Worm (Caenorhabditis elegans) whole organism, late embryonic: ENCODE results near the gene hacl-1.

Experiments used
- C08G9.2 ChIP-seq: sonication (generic microtip); optimal IDR thresholded peaks from 2 replicates; lab custom pipeline; 2016; ENCODE audit warnings: mild to moderate bottlenecking, missing genetic modification characterization, moderate library complexity, missing compliant biosample characterization
- K02D7.2 ChIP-seq: sonication (generic microtip); optimal IDR thresholded peaks from 2 replicates; lab custom pipeline; 2017; ENCODE audit warnings: mild to moderate bottlenecking, missing genetic modification characterization, missing compliant biosample characterization
- K09A11.1 ChIP-seq: sonication (generic microtip); optimal IDR thresholded peaks from 2 replicates; lab custom pipeline; 2017; ENCODE audit warnings: antibody characterized with exemption, mild to moderate bottlenecking, missing genetic modification characterization, missing compliant biosample characterization; ENCODE audit not compliant: insufficient read depth
- T23F11.4 ChIP-seq: fragments of 200-800 bp; sonication (Bioruptor generic); optimal IDR thresholded peaks from 2 replicates; lab custom pipeline; 2018; ENCODE audit warnings: mild to moderate bottlenecking, missing genetic modification characterization, missing compliant biosample characterization
- Y22D7AL.16 ChIP-seq: sonication (generic microtip); optimal IDR thresholded peaks from 2 replicates; lab custom pipeline; 2016; ENCODE audit warnings: missing genetic modification characterization, missing compliant biosample characterization
- ceh-14 ChIP-seq: sonication (generic microtip); optimal IDR thresholded peaks from 2 replicates; lab custom pipeline; 2016; ENCODE audit warnings: missing genotype, missing genetic modification characterization, missing compliant biosample characterization
- ceh-18 ChIP-seq: sonication (generic microtip); optimal IDR thresholded peaks from 2 replicates; lab custom pipeline; 2016; ENCODE audit warnings: missing genetic modification characterization, missing compliant biosample characterization
- ceh-19 ChIP-seq: fragments of 200-800 bp; sonication (Bioruptor generic); optimal IDR thresholded peaks from 2 replicates; lab custom pipeline; 2018; ENCODE audit warnings: mild to moderate bottlenecking, missing genetic modification characterization, missing compliant biosample characterization
- ceh-22 ChIP-seq: sonication (generic microtip); optimal IDR thresholded peaks from 2 replicates; lab custom pipeline; 2017; ENCODE audit warnings: missing biosample characterization, missing genetic modification characterization
- ceh-24 ChIP-seq: sonication (generic microtip); optimal IDR thresholded peaks from 2 replicates; lab custom pipeline; 2016; ENCODE audit warnings: mild to moderate bottlenecking, missing genetic modification characterization, missing compliant biosample characterization
- ceh-30 ChIP-seq: fragments of 150-350 bp; optimal IDR thresholded peaks from 2 replicates; lab custom pipeline; 2014; ENCODE audit warnings: missing biosample characterization, missing genetic modification characterization
- ceh-31 ChIP-seq: sonication (generic microtip); optimal IDR thresholded peaks from 2 replicates; lab custom pipeline; 2016; ENCODE audit warnings: missing genetic modification characterization, missing compliant biosample characterization
- ceh-34 ChIP-seq: sonication (generic microtip); optimal IDR thresholded peaks from 2 replicates; lab custom pipeline; 2016; ENCODE audit warnings: mild to moderate bottlenecking, missing genetic modification characterization, missing compliant biosample characterization
- ceh-48 ChIP-seq: sonication (generic microtip); optimal IDR thresholded peaks from 2 replicates; lab custom pipeline; 2016; ENCODE audit warnings: missing genetic modification characterization, inconsistent platforms, missing compliant biosample characterization
- ceh-6 ChIP-seq: fragments of 200-800 bp; sonication (Bioruptor generic); optimal IDR thresholded peaks from 2 replicates; lab custom pipeline; 2018; ENCODE audit warnings: mild to moderate bottlenecking, missing genetic modification characterization, missing compliant biosample characterization
- ceh-9 ChIP-seq: sonication (generic microtip); optimal IDR thresholded peaks from 2 replicates; lab custom pipeline; 2016; ENCODE audit warnings: mild to moderate bottlenecking, missing genetic modification characterization, inconsistent platforms, missing compliant biosample characterization
- dmd-4 ChIP-seq: sonication (generic microtip); optimal IDR thresholded peaks from 2 replicates; lab custom pipeline; 2016; ENCODE audit warnings: borderline replicate concordance, missing genetic modification characterization, missing compliant biosample characterization
- dve-1 ChIP-seq: sonication (generic microtip); optimal IDR thresholded peaks from 2 replicates; lab custom pipeline; 2017; ENCODE audit warnings: antibody characterized with exemption, mild to moderate bottlenecking, missing genetic modification characterization, missing compliant biosample characterization
- elt-2 ChIP-seq: sonication (generic microtip); optimal IDR thresholded peaks from 2 replicates; lab custom pipeline; 2016; ENCODE audit warnings: missing genetic modification reagents, missing genetic modification characterization, missing compliant biosample characterization
- elt-4 ChIP-seq: sonication (generic microtip); optimal IDR thresholded peaks from 2 replicates; lab custom pipeline; 2016; ENCODE audit warnings: missing genetic modification characterization, missing compliant biosample characterization
- eyg-1 ChIP-seq: sonication (generic microtip); optimal IDR thresholded peaks from 2 replicates; lab custom pipeline; 2016; ENCODE audit warnings: missing genotype, missing genetic modification characterization, missing compliant biosample characterization
- fax-1 ChIP-seq: sonication (generic microtip); optimal IDR thresholded peaks from 2 replicates; lab custom pipeline; 2016; ENCODE audit warnings: missing genotype, missing genetic modification characterization, missing compliant biosample characterization
- fkh-10 ChIP-seq: fragments of 150-350 bp; optimal IDR thresholded peaks from 2 replicates; lab custom pipeline; 2014; ENCODE audit warnings: missing biosample characterization, missing genetic modification reagents, missing genetic modification characterization
- gmeb-2 ChIP-seq: sonication (generic microtip); optimal IDR thresholded peaks from 2 replicates; lab custom pipeline; 2016; ENCODE audit warnings: missing genetic modification characterization, inconsistent platforms, missing compliant biosample characterization
- hlh-13 ChIP-seq: fragments of 200-800 bp; sonication (Bioruptor generic); optimal IDR thresholded peaks from 2 replicates; lab custom pipeline; 2018; ENCODE audit warnings: mild to moderate bottlenecking, missing genetic modification characterization, missing compliant biosample characterization
- hlh-15 ChIP-seq: sonication (generic microtip); optimal IDR thresholded peaks from 2 replicates; lab custom pipeline; 2016; ENCODE audit warnings: missing genetic modification characterization, missing compliant biosample characterization
- hlh-6 ChIP-seq: sonication (generic microtip); optimal IDR thresholded peaks from 2 replicates; lab custom pipeline; 2016; ENCODE audit warnings: missing genotype, missing genetic modification characterization, missing compliant biosample characterization
- hlh-8 ChIP-seq: sonication (generic microtip); optimal IDR thresholded peaks from 2 replicates; lab custom pipeline; 2016; ENCODE audit warnings: missing genotype, missing genetic modification characterization, missing compliant biosample characterization
- lim-6 ChIP-seq: sonication (generic microtip); optimal IDR thresholded peaks from 2 replicates; lab custom pipeline; 2016; ENCODE audit warnings: missing genetic modification characterization, missing compliant biosample characterization
- lin-11 ChIP-seq: fragments of 200-800 bp; sonication (Bioruptor generic); optimal IDR thresholded peaks from 2 replicates; lab custom pipeline; 2018; ENCODE audit warnings: mild to moderate bottlenecking, missing genetic modification characterization, missing compliant biosample characterization
- madf-2 ChIP-seq: sonication (generic microtip); optimal IDR thresholded peaks from 2 replicates; lab custom pipeline; 2017; ENCODE audit warnings: missing genetic modification characterization, missing compliant biosample characterization
- mec-3 ChIP-seq: sonication (generic microtip); optimal IDR thresholded peaks from 2 replicates; lab custom pipeline; 2016; ENCODE audit warnings: borderline replicate concordance, missing genetic modification characterization, missing compliant biosample characterization
- nhr-11 ChIP-seq: fragments of 150-350 bp; optimal IDR thresholded peaks from 2 replicates; lab custom pipeline; 2014; ENCODE audit warnings: missing biosample characterization, missing genetic modification characterization
- nhr-232 ChIP-seq: sonication (generic microtip); optimal IDR thresholded peaks from 2 replicates; lab custom pipeline; 2016; ENCODE audit warnings: missing genetic modification characterization, missing compliant biosample characterization
- npax-4 ChIP-seq: sonication (generic microtip); optimal IDR thresholded peaks from 2 replicates; lab custom pipeline; 2016; ENCODE audit warnings: missing genetic modification characterization, missing compliant biosample characterization
- odd-2 ChIP-seq: sonication (generic microtip); optimal IDR thresholded peaks from 2 replicates; lab custom pipeline; 2017; ENCODE audit warnings: antibody characterized with exemption, mild to moderate bottlenecking, missing genetic modification characterization, missing compliant biosample characterization
- pag-3 ChIP-seq: sonication (generic microtip); optimal IDR thresholded peaks from 2 replicates; lab custom pipeline; 2016; ENCODE audit warnings: missing compliant biosample characterization, missing genetic modification characterization, borderline replicate concordance
- pat-9 ChIP-seq: fragments of 200-800 bp; sonication (Bioruptor generic); optimal IDR thresholded peaks from 2 replicates; lab custom pipeline; 2018; ENCODE audit warnings: mild to moderate bottlenecking, missing genetic modification characterization, moderate library complexity, missing compliant biosample characterization
- pax-1 ChIP-seq: fragments of 150-350 bp; optimal IDR thresholded peaks from 2 replicates; lab custom pipeline; 2014; ENCODE audit warnings: missing biosample characterization, missing genetic modification characterization
- pha-2 ChIP-seq: sonication (generic microtip); optimal IDR thresholded peaks from 2 replicates; lab custom pipeline; 2017; ENCODE audit warnings: mild to moderate bottlenecking, missing genetic modification characterization, missing compliant biosample characterization
- pha-4 ChIP-seq: fragments of 150-350 bp; optimal IDR thresholded peaks from 2 replicates; lab custom pipeline; 2018; ENCODE audit warnings: missing biosample characterization, missing genetic modification reagents, missing genetic modification characterization
- pqm-1 ChIP-seq: sonication (generic microtip); optimal IDR thresholded peaks from 2 replicates; lab custom pipeline; 2016; ENCODE audit warnings: missing genetic modification characterization, missing compliant biosample characterization
- pros-1 ChIP-seq: fragments of 150-350 bp; optimal IDR thresholded peaks from 2 replicates; lab custom pipeline; 2014; ENCODE audit warnings: missing biosample characterization, missing genetic modification reagents, missing genetic modification characterization
- rnt-1 ChIP-seq: sonication (generic microtip); optimal IDR thresholded peaks from 2 replicates; lab custom pipeline; 2016; ENCODE audit warnings: missing genetic modification characterization, missing compliant biosample characterization
- sdc-2 ChIP-seq: sonication (generic microtip); optimal IDR thresholded peaks from 2 replicates; lab custom pipeline; 2016; ENCODE audit warnings: missing genotype, missing genetic modification characterization, missing compliant biosample characterization
- sox-4 ChIP-seq: sonication (generic microtip); optimal IDR thresholded peaks from 2 replicates; lab custom pipeline; 2017; ENCODE audit warnings: mild to moderate bottlenecking, missing genetic modification characterization, inconsistent platforms, missing compliant biosample characterization
- tbx-2 ChIP-seq: sonication (generic microtip); optimal IDR thresholded peaks from 2 replicates; lab custom pipeline; 2016; ENCODE audit warnings: missing genetic modification characterization, missing compliant biosample characterization
- tbx-7 ChIP-seq: sonication (generic microtip); optimal IDR thresholded peaks from 2 replicates; lab custom pipeline; 2016; ENCODE audit warnings: missing genotype, missing genetic modification characterization, missing compliant biosample characterization
- unc-3 ChIP-seq, 2 experiments: fragments of 200-800 bp in 1 of 2; sonication (Bioruptor generic) in 1 of 2; sonication (generic microtip) in 1 of 2; conservative IDR thresholded peaks in 1 of 2; optimal IDR thresholded peaks in 1 of 2; 2 replicates each; pipeline versions ENCODE4 v1.3.6 to Lab custom; 2016 to 2022; ENCODE audit warnings: missing compliant biosample characterization in 2 of 2, missing genetic modification characterization in 2 of 2, missing genetic modification reagents in 1 of 2
- unc-42 ChIP-seq: sonication (generic microtip); optimal IDR thresholded peaks from 2 replicates; lab custom pipeline; 2016; ENCODE audit warnings: missing genotype, missing genetic modification characterization, missing compliant biosample characterization
- unc-55 ChIP-seq: sonication (generic microtip); optimal IDR thresholded peaks from 2 replicates; lab custom pipeline; 2017; ENCODE audit warnings: missing biosample characterization, missing genetic modification reagents, missing genetic modification characterization
- unc-86 ChIP-seq: sonication (generic microtip); optimal IDR thresholded peaks from 2 replicates; lab custom pipeline; 2016; ENCODE audit warnings: missing genetic modification characterization, missing compliant biosample characterization
- zip-5 ChIP-seq: sonication (generic microtip); optimal IDR thresholded peaks from 2 replicates; lab custom pipeline; 2016; ENCODE audit warnings: missing genetic modification characterization, missing compliant biosample characterization
- ztf-16 ChIP-seq: sonication (generic microtip); optimal IDR thresholded peaks from 2 replicates; lab custom pipeline; 2017; ENCODE audit warnings: missing genetic modification characterization, missing compliant biosample characterization

The hacl-1 gene

DNA sequence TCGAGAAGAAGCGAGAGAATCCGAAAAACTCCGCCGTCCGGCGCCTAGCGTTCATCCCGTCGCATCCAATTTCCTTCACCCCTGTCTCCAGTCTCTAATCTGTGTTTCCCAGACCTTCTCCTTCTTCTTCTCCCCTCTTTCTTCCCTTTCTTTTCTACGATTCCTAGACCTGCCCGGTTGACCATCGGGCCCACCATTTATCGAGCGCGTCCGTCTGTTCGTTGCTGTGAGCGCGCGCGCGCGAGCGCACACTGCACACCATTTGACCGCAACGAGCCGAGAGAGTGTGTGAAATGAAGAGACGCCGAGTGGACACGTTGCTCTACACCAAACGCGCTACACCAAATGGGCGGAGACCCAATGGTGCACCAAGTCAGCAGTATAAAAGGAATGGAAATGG is 44.4 kb upstream of the hacl-1 start:
- TF ChIP-seq odd-2 (no peak), unc-86 (tag; lab: Kevin White, UChicago) (no peak), eyg-1 (tag; lab: Kevin White, UChicago) (peak; percentile 60), ceh-14 (peak; percentile 16), madf-2 (tag; lab: Kevin White, UChicago) (no peak), pat-9 (no peak), ztf-16 (no peak), elt-2 (tag; lab: Kevin White, UChicago) (no peak), tbx-2 (tag; lab: Kevin White, UChicago) (peak; percentile 13), ceh-30 (tag; lab: Kevin White, UChicago) (no peak), K02D7.2 (no peak), nhr-11 (no peak), fkh-10 (GFP tag; lab: Kevin White, UChicago) (no peak), nhr-232 (tag; lab: Kevin White, UChicago) (no peak), lim-6 (tag; lab: Kevin White, UChicago) (no peak), pag-3 (tag; lab: Kevin White, UChicago) (no peak), elt-4 (tag; lab: Kevin White, UChicago) (no peak), ceh-9 (tag; lab: Kevin White, UChicago) (no peak), ceh-6 (peak; percentile 17), tbx-7 (tag; lab: Kevin White, UChicago) (no peak), hlh-13 (GFP tag; lab: Kevin White, UChicago) (no peak), sox-4 (tag; lab: Kevin White, UChicago) (no peak), pha-2 (tag; lab: Kevin White, UChicago) (no peak), ceh-31 (tag; lab: Kevin White, UChicago) (peak; percentile 66), fax-1 (tag; lab: Kevin White, UChicago) (no peak), rnt-1 (tag; lab: Kevin White, UChicago) (peak; percentile 49), ceh-34 (tag; lab: Kevin White, UChicago) (peak; percentile 78), hlh-8 (tag; lab: Kevin White, UChicago) (no peak), ceh-48 (peak; percentile 22), sdc-2 (no peak), gmeb-2 (tag; lab: Kevin White, UChicago) (no peak), pros-1 (tag; lab: Kevin White, UChicago) (no peak), pax-1 (peak; percentile 28), Y22D7AL.16 (tag; lab: Kevin White, UChicago) (no peak), lin-11 (tag; lab: Kevin White, UChicago) (no peak), dve-1 (tag; lab: Kevin White, UChicago) (no peak), ceh-22 (tag; lab: Kevin White, UChicago) (no peak), mec-3 (tag; lab: Kevin White, UChicago) (no peak), T23F11.4 (GFP tag; lab: Kevin White, UChicago) (peak; percentile 5), pha-4 (tag; lab: Kevin White, UChicago) (no peak), ceh-19 (GFP tag; lab: Kevin White, UChicago) (peak; percentile 58), C08G9.2 (tag; lab: Kevin White, UChicago) (peak; percentile 33), hlh-6 (tag; lab: Kevin White, UChicago) (no peak), hlh-15 (tag; lab: Kevin White, UChicago) (no peak), unc-55 (no peak), K09A11.1 (tag; lab: Kevin White, UChicago) (no peak), unc-42 (tag; lab: Kevin White, UChicago) (no peak), zip-5 (tag; lab: Kevin White, UChicago) (no peak), ceh-18 (tag; lab: Kevin White, UChicago) (no peak), pqm-1 (tag; lab: Kevin White, UChicago) (no peak), unc-3 (GFP tag; conservative IDR thresholded peaks at IDR 0.05; lab: Robert Waterston, UW) (no peak), unc-3 (tag; optimal IDR thresholded peaks at IDR 0.05; lab: Kevin White, UChicago) (no peak), ceh-24 (tag; lab: Kevin White, UChicago) (no peak), npax-4 (tag; lab: Kevin White, UChicago) (no peak), dmd-4 (tag; lab: Kevin White, UChicago) (peak; percentile 41)
